Worm (Caenorhabditis elegans) whole organism, early embryonic: ENCODE measurements around the gene F59A6.3.

Experiments used
- B0310.2 ChIP-seq: sonication (generic microtip); optimal IDR thresholded peaks from 2 replicates; lab custom pipeline; 2016; ENCODE audit warnings: mild to moderate bottlenecking, missing genetic modification characterization, missing compliant biosample characterization
- F13C5.2 ChIP-seq: sonication (generic microtip); optimal IDR thresholded peaks from 2 replicates; lab custom pipeline; 2017; ENCODE audit warnings: mild to moderate bottlenecking, missing genetic modification characterization, inconsistent platforms, missing compliant biosample characterization
- aly-1 ChIP-seq: sonication (generic microtip); optimal IDR thresholded peaks from 2 replicates; lab custom pipeline; 2016; ENCODE audit warnings: missing genetic modification characterization, missing compliant biosample characterization
- ama-1 ChIP-seq: fragments of 150-350 bp; optimal IDR thresholded peaks from 2 replicates; lab custom pipeline; 2014
- ceh-13 ChIP-seq: fragments of 200-800 bp; sonication (Bioruptor generic); optimal IDR thresholded peaks from 2 replicates; lab custom pipeline; 2018; ENCODE audit warnings: mild to moderate bottlenecking, missing genetic modification characterization, missing compliant biosample characterization
- ets-7 ChIP-seq: sonication (generic microtip); optimal IDR thresholded peaks from 2 replicates; lab custom pipeline; 2016; ENCODE audit warnings: missing genotype, missing genetic modification characterization, missing compliant biosample characterization
- flt-1 ChIP-seq: fragments of 200-800 bp; sonication (Bioruptor generic); IDR thresholded peaks from 2 replicates; pipeline ENCODE4 v1.3.6; 2022; ENCODE audit warnings: missing genetic modification characterization, missing compliant biosample characterization
- hmbx-1 ChIP-seq: sonication (generic microtip); optimal IDR thresholded peaks from 2 replicates; lab custom pipeline; 2016; ENCODE audit warnings: mild to moderate bottlenecking, missing genetic modification characterization, missing compliant biosample characterization
- hmg-4 ChIP-seq: fragments of 200-800 bp; sonication (Bioruptor generic); optimal IDR thresholded peaks from 2 replicates; lab custom pipeline; 2018; ENCODE audit warnings: mild to moderate bottlenecking, missing genetic modification characterization, missing compliant biosample characterization
- hnd-1 ChIP-seq: sonication (generic microtip); optimal IDR thresholded peaks from 2 replicates; lab custom pipeline; 2016; ENCODE audit warnings: missing genetic modification characterization, missing compliant biosample characterization
- sea-1 ChIP-seq: fragments of 200-800 bp; sonication (Bioruptor generic); conservative IDR thresholded peaks from 2 replicates; pipeline ENCODE4 v1.3.6; 2022; ENCODE audit warnings: missing genetic modification characterization, missing compliant biosample characterization
- tbx-37 ChIP-seq: fragments of 200-800 bp; sonication (Bioruptor generic); conservative IDR thresholded peaks from 2 replicates; pipeline ENCODE4 v1.3.6; 2022; ENCODE audit warnings: missing genetic modification reagents, missing genetic modification characterization, missing compliant biosample characterization

DNA sequence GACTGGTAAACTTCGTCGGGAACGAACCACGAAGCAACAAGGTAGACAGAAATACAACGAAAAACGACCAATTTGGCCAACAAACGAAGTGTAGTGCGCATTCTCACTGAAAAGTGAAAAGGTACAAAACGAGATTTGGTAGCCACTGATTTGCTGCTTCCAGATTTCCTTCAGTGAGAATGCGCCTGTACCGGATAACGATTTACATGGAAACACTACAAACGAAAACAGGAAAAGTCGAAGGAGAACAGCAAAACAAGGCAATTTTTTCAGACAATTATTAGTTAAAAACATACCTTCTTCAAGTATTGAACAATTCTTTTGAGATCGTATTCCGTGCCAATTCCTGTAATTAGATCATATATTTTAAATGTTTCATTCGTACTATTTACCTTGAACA is 15.2 kb upstream of the F59A6.3 start, which contains the start of gene pigb-1:
- TF ChIP-seq aly-1 (tag; lab: Kevin White, UChicago): no peak
- TF ChIP-seq F13C5.2: no peak
- TF ChIP-seq hmbx-1 (tag; lab: Kevin White, UChicago): no peak
- no peak for TF ChIP-seq sea-1 (GFP tag; lab: Robert Waterston, UW)
- no peak for TF ChIP-seq hnd-1 (tag; lab: Kevin White, UChicago)
- no peak for TF ChIP-seq ets-7 (tag; lab: Kevin White, UChicago)
- no peak for TF ChIP-seq ama-1 (lab: Kevin White, UChicago)
- no peak for TF ChIP-seq B0310.2
- no peak for TF ChIP-seq flt-1
- TF ChIP-seq tbx-37: no peak
- no peak for TF ChIP-seq ceh-13 (GFP tag; lab: Kevin White, UChicago)
- TF ChIP-seq hmg-4 (GFP tag; lab: Kevin White, UChicago): no peak
